Worm (Caenorhabditis elegans) whole organism, L4 larva: ENCODE measurements around the gene hsp-110.
A peak's percentile ranks its signal among the peaks of the same experiment; 100 is the strongest.

Experiments used
- F44E2.7 ChIP-seq: fragments of 200-800 bp; sonication (Bioruptor generic); IDR thresholded peaks from 2 replicates; pipeline ENCODE4 v2.1.2; 2022; ENCODE audit warnings: missing genetic modification characterization, missing compliant biosample characterization
- T26A8.4 ChIP-seq: fragments of 200-800 bp; sonication (Bioruptor generic); IDR thresholded peaks from 2 replicates; pipeline ENCODE4 v1.3.6; 2022; ENCODE audit warnings: missing genetic modification characterization, missing compliant biosample characterization
- Y105C5A.15 ChIP-seq: fragments of 200-800 bp; sonication (Bioruptor generic); IDR thresholded peaks from 2 replicates; pipeline ENCODE4 v1.3.6; 2022; ENCODE audit warnings: missing genetic modification characterization, missing compliant biosample characterization
- Y48G9A.11 ChIP-seq: fragments of 200-800 bp; sonication (Bioruptor generic); IDR thresholded peaks from 2 replicates; pipeline ENCODE4 v1.3.6; 2022; ENCODE audit warnings: missing genetic modification reagents, missing genetic modification characterization, missing compliant biosample characterization
- ZK337.2 ChIP-seq: fragments of 200-800 bp; sonication (Bioruptor generic); IDR thresholded peaks from 2 replicates; pipeline ENCODE4 v1.3.6; 2022; ENCODE audit warnings: missing genetic modification reagents, missing genetic modification characterization, missing compliant biosample characterization
- ZK546.5 ChIP-seq, 2 experiments: sonication (generic microtip); optimal IDR thresholded peaks; 2 replicates each; lab custom pipeline; 2017; ENCODE audit warnings: missing biosample characterization in 2 of 2, missing genetic modification characterization in 2 of 2
- aha-1 ChIP-seq: fragments of 150-350 bp; peaks from one replicate; lab custom pipeline; 2014; ENCODE audit warnings: missing biosample characterization, missing genetic modification characterization
- aly-2 ChIP-seq: sonication (generic microtip); optimal IDR thresholded peaks from 2 replicates; lab custom pipeline; 2018; ENCODE audit warnings: missing biosample characterization, missing genetic modification characterization
- ama-1 ChIP-seq: fragments of 150-350 bp; optimal IDR thresholded peaks from 2 replicates; lab custom pipeline; 2014; ENCODE audit warnings: inconsistent platforms, mixed read lengths
- arid-1 ChIP-seq: fragments of 200-800 bp; sonication (Bioruptor generic); conservative IDR thresholded peaks from 2 replicates; pipeline ENCODE4 v1.3.6; 2022; ENCODE audit warnings: missing genetic modification reagents, missing genetic modification characterization, missing compliant biosample characterization
- ceh-20 ChIP-seq: fragments of 200-800 bp; sonication (Bioruptor generic); IDR thresholded peaks from 2 replicates; pipeline ENCODE4 v1.3.6; 2022; ENCODE audit warnings: missing genetic modification reagents, missing genetic modification characterization, missing compliant biosample characterization
- ceh-32 ChIP-seq: sonication (generic microtip); optimal IDR thresholded peaks from 2 replicates; lab custom pipeline; 2016; ENCODE audit warnings: mild to moderate bottlenecking, missing genetic modification characterization, missing compliant biosample characterization; ENCODE audit not compliant: poor library complexity
- ces-1 ChIP-seq: fragments of 150-350 bp; sonication (generic microtip); optimal IDR thresholded peaks from 4 replicates; lab custom pipeline; 2014; ENCODE audit warnings: missing biosample characterization, missing genetic modification reagents, missing genetic modification characterization
- cey-2 ChIP-seq: sonication (generic microtip); optimal IDR thresholded peaks from 3 replicates; lab custom pipeline; 2017; ENCODE audit warnings: missing genetic modification characterization, mild to moderate bottlenecking, missing compliant biosample characterization, antibody characterized with exemption, borderline replicate concordance; ENCODE audit not compliant: insufficient read depth
- ctbp-1 ChIP-seq: fragments of 200-800 bp; sonication (Bioruptor generic); IDR thresholded peaks from 2 replicates; pipeline ENCODE4 v1.3.6; 2022; ENCODE audit warnings: missing genetic modification reagents, missing genetic modification characterization, missing compliant biosample characterization
- daf-19 ChIP-seq: fragments of 200-800 bp; sonication (Bioruptor generic); conservative IDR thresholded peaks from 2 replicates; pipeline ENCODE4 v1.3.6; 2022; ENCODE audit warnings: missing genetic modification characterization, missing compliant biosample characterization
- daf-8 ChIP-seq: fragments of 200-800 bp; sonication (Bioruptor generic); IDR thresholded peaks from 2 replicates; pipeline ENCODE4 v1.3.6; 2022; ENCODE audit warnings: missing genetic modification characterization, missing compliant biosample characterization
- dve-1 ChIP-seq: sonication (generic microtip); optimal IDR thresholded peaks from 2 replicates; lab custom pipeline; 2017; ENCODE audit warnings: antibody characterized with exemption, mild to moderate bottlenecking, missing genetic modification characterization, missing compliant biosample characterization; ENCODE audit not compliant: insufficient read depth
- egl-27 ChIP-seq: sonication (generic microtip); optimal IDR thresholded peaks from 3 replicates; lab custom pipeline; 2017; ENCODE audit warnings: missing biosample characterization, missing genetic modification reagents, missing genetic modification characterization
- egl-43 ChIP-seq: fragments of 200-800 bp; sonication (Bioruptor generic); IDR thresholded peaks from 2 replicates; pipeline ENCODE4 v1.3.6; 2022; ENCODE audit warnings: missing genetic modification reagents, missing genetic modification characterization, missing compliant biosample characterization
- hif-1 ChIP-seq, 2 experiments: sonication (generic microtip); optimal IDR thresholded peaks; 2 replicates each; lab custom pipeline; 2016 to 2017; ENCODE audit warnings: missing compliant biosample characterization in 2 of 2, missing genetic modification characterization in 2 of 2, missing genetic modification reagents in 2 of 2, missing genotype in 2 of 2, mild to moderate bottlenecking in 1 of 2
- hlh-11 ChIP-seq: fragments of 200-800 bp; sonication (Bioruptor generic); optimal IDR thresholded peaks from 2 replicates; lab custom pipeline; 2018; ENCODE audit warnings: mild to moderate bottlenecking, missing genetic modification characterization, missing compliant biosample characterization
- hlh-30 ChIP-seq: sonication (generic microtip); optimal IDR thresholded peaks from 2 replicates; lab custom pipeline; 2017; ENCODE audit warnings: antibody characterized with exemption, mild to moderate bottlenecking, missing genetic modification characterization, missing compliant biosample characterization; ENCODE audit not compliant: insufficient read depth
- jun-1 ChIP-seq: fragments of 150-350 bp; optimal IDR thresholded peaks from 2 replicates; lab custom pipeline; 2014; ENCODE audit warnings: missing biosample characterization, missing genetic modification reagents, missing genetic modification characterization
- lin-1 ChIP-seq: fragments of 200-800 bp; sonication (Bioruptor generic); IDR thresholded peaks from 2 replicates; pipeline ENCODE4 v1.3.6; 2022; ENCODE audit warnings: missing genetic modification reagents, missing genetic modification characterization, missing compliant biosample characterization
- lin-13 ChIP-seq: fragments of 150-350 bp; optimal IDR thresholded peaks from 2 replicates; lab custom pipeline; 2014; ENCODE audit warnings: missing biosample characterization, missing genetic modification reagents, missing genetic modification characterization
- lin-29 ChIP-seq: fragments of 200-800 bp; sonication (Bioruptor generic); IDR thresholded peaks from 2 replicates; pipeline ENCODE4 v1.3.6; 2022; ENCODE audit warnings: missing genetic modification reagents, missing genetic modification characterization, missing compliant biosample characterization
- lir-3 ChIP-seq: sonication (generic microtip); optimal IDR thresholded peaks from 2 replicates; lab custom pipeline; 2016; ENCODE audit warnings: mild to moderate bottlenecking, missing genetic modification characterization, missing compliant biosample characterization
- lsy-2 ChIP-seq, 2 experiments: fragments of 150-350 bp in 1 of 2; sonication (generic microtip) in 1 of 2; optimal IDR thresholded peaks; 2 replicates each; lab custom pipeline; 2014 to 2017; ENCODE audit warnings: missing biosample characterization in 2 of 2, missing genetic modification characterization in 2 of 2
- mdl-1 ChIP-seq, 2 experiments: fragments of 150-350 bp in 1 of 2; sonication (generic microtip) in 1 of 2; optimal IDR thresholded peaks; 2 replicates each; lab custom pipeline; 2014 to 2017; ENCODE audit warnings: missing biosample characterization in 2 of 2, missing genetic modification characterization in 2 of 2
- mep-1 ChIP-seq: fragments of 150-350 bp; sonication (generic microtip); optimal IDR thresholded peaks from 3 replicates; lab custom pipeline; 2014; ENCODE audit warnings: missing biosample characterization, missing genetic modification characterization
- mes-2 ChIP-seq: sonication (generic microtip); optimal IDR thresholded peaks from 2 replicates; lab custom pipeline; 2016; ENCODE audit warnings: missing genotype, mild to moderate bottlenecking, missing genetic modification characterization, missing compliant biosample characterization; ENCODE audit not compliant: poor library complexity, severe bottlenecking
- mxl-3 ChIP-seq: fragments of 200-800 bp; sonication (Bioruptor generic); optimal IDR thresholded peaks from 2 replicates; lab custom pipeline; 2018; ENCODE audit warnings: mild to moderate bottlenecking, missing genetic modification characterization, missing compliant biosample characterization
- nhr-10 ChIP-seq: fragments of 150-350 bp; optimal IDR thresholded peaks from 2 replicates; lab custom pipeline; 2014; ENCODE audit warnings: missing biosample characterization, missing genetic modification characterization
- nhr-102 ChIP-seq: sonication (generic microtip); optimal IDR thresholded peaks from 2 replicates; lab custom pipeline; 2016; ENCODE audit warnings: mild to moderate bottlenecking, missing genetic modification characterization, moderate library complexity, missing compliant biosample characterization
- nhr-28 ChIP-seq: fragments of 150-350 bp; optimal IDR thresholded peaks from 2 replicates; lab custom pipeline; 2014; ENCODE audit warnings: missing biosample characterization, missing genetic modification characterization
- nhr-42 ChIP-seq: fragments of 200-800 bp; sonication (Bioruptor generic); IDR thresholded peaks from 2 replicates; pipeline ENCODE4 v1.3.6; 2022; ENCODE audit warnings: missing genetic modification characterization, missing compliant biosample characterization
- nhr-76 ChIP-seq: fragments of 150-350 bp; optimal IDR thresholded peaks from 2 replicates; lab custom pipeline; 2014; ENCODE audit warnings: missing biosample characterization, missing genetic modification characterization
- pha-4 ChIP-seq, 2 experiments: fragments of 150-350 bp in 1 of 2; fragments of 200-800 bp in 1 of 2; sonication (Bioruptor generic) in 1 of 2; IDR thresholded peaks in 1 of 2; optimal IDR thresholded peaks in 1 of 2; 2 replicates each; pipeline versions ENCODE4 v1.3.6 to Lab custom; 2014 to 2022; ENCODE audit warnings: missing genetic modification characterization in 2 of 2, missing genetic modification reagents in 2 of 2, missing biosample characterization in 1 of 2, missing compliant biosample characterization in 1 of 2
- rbr-2 ChIP-seq: sonication (generic microtip); optimal IDR thresholded peaks from 2 replicates; lab custom pipeline; 2016; ENCODE audit warnings: missing genotype, missing genetic modification characterization, missing compliant biosample characterization
- skn-1 ChIP-seq: fragments of 150-350 bp; optimal IDR thresholded peaks from 2 replicates; lab custom pipeline; 2014; ENCODE audit warnings: missing biosample characterization, missing genetic modification characterization
- snpc-4 ChIP-seq: fragments of 150-350 bp; optimal IDR thresholded peaks from 2 replicates; lab custom pipeline; 2014; ENCODE audit warnings: missing biosample characterization, missing genetic modification characterization
- tra-1 ChIP-seq: fragments of 200-800 bp; sonication (Bioruptor generic); IDR thresholded peaks from 2 replicates; pipeline ENCODE4 v1.3.6; 2022; ENCODE audit warnings: missing genetic modification reagents, missing genetic modification characterization, missing compliant biosample characterization
- unc-39 ChIP-seq: sonication (generic microtip); optimal IDR thresholded peaks from 2 replicates; lab custom pipeline; 2017; ENCODE audit warnings: missing biosample characterization, missing genetic modification characterization
- vab-7 ChIP-seq: fragments of 200-800 bp; sonication (Bioruptor generic); IDR thresholded peaks from 2 replicates; pipeline ENCODE4 v1.3.6; 2022; ENCODE audit warnings: missing genetic modification reagents, missing genetic modification characterization, missing compliant biosample characterization
- zfp-3 ChIP-seq: fragments of 200-800 bp; sonication (Bioruptor generic); conservative IDR thresholded peaks from 2 replicates; pipeline ENCODE4 v1.3.6; 2022; ENCODE audit warnings: missing genetic modification reagents, missing genetic modification characterization, missing compliant biosample characterization
- zip-11 ChIP-seq: fragments of 200-800 bp; sonication (Bioruptor generic); IDR thresholded peaks from 2 replicates; pipeline ENCODE4 v1.3.6; 2022; ENCODE audit warnings: missing genetic modification characterization, missing compliant biosample characterization
- ztf-7 ChIP-seq: fragments of 150-350 bp; optimal IDR thresholded peaks from 2 replicates; lab custom pipeline; 2014; ENCODE audit warnings: missing biosample characterization, missing genetic modification characterization

Gene hsp-110

DNA sequence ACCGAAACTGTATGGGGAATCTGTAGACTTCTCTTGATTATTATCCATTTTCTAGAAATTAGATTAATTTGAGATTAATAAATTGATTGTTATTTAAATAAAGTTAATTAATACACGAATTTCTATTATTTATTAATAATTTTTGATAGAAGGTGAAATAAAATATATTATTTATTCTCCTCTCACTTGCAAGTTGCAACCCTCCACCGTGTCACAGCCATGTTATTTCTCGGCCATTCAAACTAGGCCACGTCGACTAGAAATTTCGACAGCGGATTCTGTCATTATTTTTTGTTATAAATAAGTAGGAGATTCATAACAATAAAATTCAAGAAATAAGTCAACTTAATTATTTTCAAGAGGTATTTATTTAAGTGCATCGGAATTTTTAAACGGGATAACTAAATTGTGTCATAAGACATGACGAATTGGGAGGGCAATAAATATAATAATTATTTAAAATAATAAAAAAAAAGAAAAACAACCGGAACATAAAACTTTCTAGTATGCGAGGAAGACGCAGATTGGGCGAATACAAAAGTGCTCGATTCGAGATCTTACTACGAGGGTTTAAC is 3.1 kb downstream of the hsp-110 start, which contains the start of gene ufbp-1 (continued):
- no peak for TF ChIP-seq egl-27 (tag; lab: Kevin White, UChicago)
- peak; percentile 37; the same call in 1 of the 2 replicates for TF ChIP-seq ZK337.2 (GFP tag; lab: Robert Waterston, UW)
- TF ChIP-seq nhr-42 (GFP tag; lab: Robert Waterston, UW) = peak; percentile 84
- TF ChIP-seq ztf-7 (tag; lab: Kevin White, UChicago) = peak; percentile 63
- TF ChIP-seq cey-2 (tag; lab: Kevin White, UChicago) = no peak
- no peak for TF ChIP-seq ceh-20 (GFP tag; lab: Robert Waterston, UW)
- TF ChIP-seq pha-4 (GFP tag; IDR thresholded peaks at IDR 0.05; lab: Robert Waterston, UW) = peak; percentile 85; the same call in 1 of the 2 replicates
- TF ChIP-seq pha-4 (tag; optimal IDR thresholded peaks at IDR 0.05; lab: Kevin White, UChicago) = peak; percentile 81
- TF ChIP-seq hlh-11 (tag; lab: Kevin White, UChicago) = peak; percentile 83
- TF ChIP-seq Y105C5A.15 (GFP tag; lab: Robert Waterston, UW) = no peak
- TF ChIP-seq skn-1 (tag; lab: Kevin White, UChicago) = no peak
- TF ChIP-seq zip-11 = 0 out of 2 replicates have a peak, but pooled peaks have one; percentile 77
- peak; percentile 49 for TF ChIP-seq mxl-3 (GFP tag; lab: Kevin White, UChicago)
- no peak for TF ChIP-seq nhr-76 (tag; lab: Kevin White, UChicago)
- peak in 1 of 2 experiments; percentile 93 for TF ChIP-seq lsy-2 (tag; optimal IDR thresholded peaks at IDR 0.05; lab: Kevin White, UChicago)
- peak; percentile 26 for TF ChIP-seq rbr-2
- TF ChIP-seq lin-13 (GFP tag; lab: Kevin White, UChicago) = peak; percentile 84
- TF ChIP-seq nhr-102 (tag; lab: Kevin White, UChicago) = peak; percentile 68
- TF ChIP-seq daf-8 = 0 out of 2 replicates have a peak, but pooled peaks have one; percentile 23
- no peak; the same call in 1 of the 2 replicates for TF ChIP-seq vab-7 (GFP tag; lab: Robert Waterston, UW)
- TF ChIP-seq nhr-10 (tag; lab: Kevin White, UChicago) = no peak
- TF ChIP-seq unc-39 = no peak
- peak; percentile 79 for TF ChIP-seq Y48G9A.11
- TF ChIP-seq dve-1 (tag; lab: Kevin White, UChicago) = peak; percentile 89
- no peak for TF ChIP-seq aha-1 (tag; lab: Kevin White, UChicago)
- no peak for TF ChIP-seq ceh-32 (tag; lab: Kevin White, UChicago)
- peak; percentile 34 for TF ChIP-seq hlh-30 (tag; lab: Kevin White, UChicago)
- no peak for TF ChIP-seq ZK546.5 (tag; optimal IDR thresholded peaks at IDR 0.05; lab: Kevin White, UChicago)
- TF ChIP-seq snpc-4 = no peak
- TF ChIP-seq daf-19 (GFP tag; lab: Robert Waterston, UW) = peak; percentile 85
- peak; percentile 65 for TF ChIP-seq ama-1 (lab: Kevin White, UChicago)
- peak; percentile 82 for TF ChIP-seq arid-1 (GFP tag; lab: Robert Waterston, UW)
- peak; percentile 82 for TF ChIP-seq ctbp-1 (GFP tag; lab: Robert Waterston, UW)
- peak; percentile 14 for TF ChIP-seq nhr-28 (tag; lab: Kevin White, UChicago)
- TF ChIP-seq mes-2 (tag; lab: Kevin White, UChicago) = peak; percentile 85
- peak in 1 of 2 experiments; percentile 52 for TF ChIP-seq hif-1 (tag; optimal IDR thresholded peaks at IDR 0.05; lab: Kevin White, UChicago)
- TF ChIP-seq zfp-3 (GFP tag; lab: Robert Waterston, UW) = peak; percentile 96
- peak; percentile 87; the same call in 1 of the 2 replicates for TF ChIP-seq T26A8.4
- TF ChIP-seq lin-29 (GFP tag; lab: Robert Waterston, UW) = peak; percentile 41; the same call in 1 of the 2 replicates
- peak; percentile 90 for TF ChIP-seq lin-1 (GFP tag; lab: Robert Waterston, UW)
- TF ChIP-seq aly-2 (tag; lab: Kevin White, UChicago) = peak; percentile 72
- no peak for TF ChIP-seq mdl-1 (tag; optimal IDR thresholded peaks at IDR 0.05; lab: Kevin White, UChicago)
- TF ChIP-seq tra-1 = peak; percentile 78; the same call in 1 of the 2 replicates
- peak; percentile 96 for TF ChIP-seq mep-1 (tag; lab: Kevin White, UChicago)
- TF ChIP-seq F44E2.7 (GFP tag; lab: Robert Waterston, UW) = no peak
- 0 out of 2 replicates have a peak, but pooled peaks have one; percentile 54 for TF ChIP-seq egl-43 (GFP tag; lab: Robert Waterston, UW)
- no peak for TF ChIP-seq lir-3 (tag; lab: Kevin White, UChicago)
- no peak for TF ChIP-seq ces-1
- TF ChIP-seq jun-1 (tag; lab: Kevin White, UChicago) = no peak
